Worm (Caenorhabditis elegans): ENCODE data around the gene F54E2.5.

F54E2.5 gene

DNA sequence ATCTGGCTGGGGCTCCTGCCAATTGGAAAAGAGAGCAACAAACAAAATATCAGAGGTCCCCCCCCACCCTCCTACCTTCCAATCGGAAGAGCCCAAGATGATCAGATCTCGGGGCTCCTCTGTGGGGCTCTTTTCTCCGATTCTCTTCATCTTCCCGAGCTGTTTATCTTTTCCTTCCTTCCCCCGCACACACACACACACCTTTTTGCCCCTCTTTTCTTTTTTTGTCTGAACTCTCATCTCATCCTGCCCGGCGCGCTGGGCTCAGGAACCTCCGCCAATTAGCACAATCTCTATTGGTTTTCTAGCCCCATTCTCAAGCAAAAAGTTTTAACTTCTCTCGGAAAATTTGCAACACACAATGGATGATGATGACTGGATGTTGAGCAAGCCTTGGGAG, 12.6 kb downstream of the F54E2.5 start:
- TF ChIP-seq let-526 (GFP tag; IDR thresholded peaks at IDR 0.05) (no peak), zfh-2 (GFP tag; conservative IDR thresholded peaks at IDR 0.05) (peak; percentile 57), nhr-80 (tag; optimal IDR thresholded peaks at IDR 0.05) (no peak)

DNA sequence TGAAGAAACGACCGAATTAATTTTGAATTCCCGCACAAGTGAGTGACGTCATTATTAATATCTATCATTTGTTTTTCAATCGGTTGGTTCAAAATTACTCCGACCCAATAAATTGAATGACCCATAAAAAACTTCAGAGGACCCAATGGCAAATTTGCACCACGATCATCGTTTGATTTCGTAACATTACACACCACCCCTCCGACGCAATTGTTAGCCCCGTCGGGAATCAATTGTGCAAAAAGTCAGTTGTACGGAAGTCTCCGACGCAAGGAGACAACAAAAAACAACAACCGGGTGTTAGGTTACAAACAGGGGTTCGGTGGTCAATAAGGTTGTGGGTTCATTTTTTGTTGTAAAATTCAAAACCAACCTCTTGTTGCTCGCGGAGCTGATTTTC, 13.9 kb downstream of the F54E2.5 start:
- no peak for TF ChIP-seq snpc-4 (GFP tag; optimal IDR thresholded peaks at IDR 0.05)
- TF ChIP-seq snpc-4 (tag; optimal IDR thresholded peaks at IDR 0.05), result no peak
- no peak for TF ChIP-seq ztf-18 (tag; optimal IDR thresholded peaks at IDR 0.05)
- TF ChIP-seq tlf-1 (GFP tag; optimal IDR thresholded peaks at IDR 0.05), result no peak
- TF ChIP-seq Y53F4B.3 (GFP tag; IDR thresholded peaks at IDR 0.05), result no peak
- TF ChIP-seq madf-3 (GFP tag; IDR thresholded peaks at IDR 0.05), result no peak
- no peak for TF ChIP-seq ztf-25 (GFP tag; IDR thresholded peaks at IDR 0.05)
- no peak for TF ChIP-seq sdz-38 (tag; optimal IDR thresholded peaks at IDR 0.05)
- no peak for TF ChIP-seq ama-1 (optimal IDR thresholded peaks at IDR 0.05)
- TF ChIP-seq ama-1 (GFP tag; optimal IDR thresholded peaks at IDR 0.05), result no peak
- TF ChIP-seq egrh-3 (GFP tag; IDR thresholded peaks at IDR 0.05), result no peak
- TF ChIP-seq lin-26 (GFP tag; IDR thresholded peaks at IDR 0.05), result no peak
- no peak for TF ChIP-seq Y53G8AR.9 (GFP tag; conservative IDR thresholded peaks at IDR 0.05)
- TF ChIP-seq F10E7.11 (tag; optimal IDR thresholded peaks at IDR 0.05), result no peak
- TF ChIP-seq unc-130 (GFP tag; optimal IDR thresholded peaks at IDR 0.05), result no peak

DNA sequence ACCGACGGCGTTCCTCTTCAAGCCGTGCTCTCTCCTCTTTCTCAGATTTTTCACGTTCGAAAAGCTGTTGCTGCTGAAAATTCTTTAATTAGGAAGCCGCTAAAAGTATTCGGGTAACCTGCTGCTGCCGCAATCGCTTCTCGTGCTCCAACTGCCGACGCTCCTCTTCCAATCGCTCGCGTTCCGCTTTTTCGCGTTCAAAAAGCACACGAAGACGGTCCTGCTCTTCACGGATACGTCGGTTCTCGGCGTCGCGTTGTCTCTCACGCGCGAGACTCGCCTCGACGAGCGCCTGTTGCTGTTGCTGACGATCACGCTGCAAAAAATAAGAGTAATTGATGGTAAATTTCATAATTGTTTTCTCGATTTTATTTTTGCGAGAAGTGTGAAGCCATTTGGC, 15.2 kb downstream of the F54E2.5 start:
- TF ChIP-seq zfh-2 (GFP tag; conservative IDR thresholded peaks at IDR 0.05) (peak; percentile 65; the same call in 1 of the 2 replicates), nfyb-1 (GFP tag; IDR thresholded peaks at IDR 0.05) (no peak), tlf-1 (GFP tag; optimal IDR thresholded peaks at IDR 0.05) (no peak), F57A8.1 (GFP tag; optimal IDR thresholded peaks at IDR 0.05) (no peak), cebp-2 (GFP tag; IDR thresholded peaks at IDR 0.05) (no peak), dpl-1 (GFP tag; optimal IDR thresholded peaks at IDR 0.05) (no peak), B0019.2 (GFP tag; conservative IDR thresholded peaks at IDR 0.05) (no peak), egrh-3 (GFP tag; IDR thresholded peaks at IDR 0.05) (peak; percentile 11; the same call in 1 of the 2 replicates), let-526 (GFP tag; IDR thresholded peaks at IDR 0.05) (no peak), F55B11.4 (tag; optimal IDR thresholded peaks at IDR 0.05; ENCODE audit: borderline replicate concordance, insufficient read depth) (no peak), ztf-22 (GFP tag; optimal IDR thresholded peaks at IDR 0.05) (no peak), him-1 (tag; optimal IDR thresholded peaks at IDR 0.05) (no peak), bed-1 (GFP tag; IDR thresholded peaks at IDR 0.05) (no peak), ztf-25 (GFP tag; IDR thresholded peaks at IDR 0.05) (no peak)

DNA sequence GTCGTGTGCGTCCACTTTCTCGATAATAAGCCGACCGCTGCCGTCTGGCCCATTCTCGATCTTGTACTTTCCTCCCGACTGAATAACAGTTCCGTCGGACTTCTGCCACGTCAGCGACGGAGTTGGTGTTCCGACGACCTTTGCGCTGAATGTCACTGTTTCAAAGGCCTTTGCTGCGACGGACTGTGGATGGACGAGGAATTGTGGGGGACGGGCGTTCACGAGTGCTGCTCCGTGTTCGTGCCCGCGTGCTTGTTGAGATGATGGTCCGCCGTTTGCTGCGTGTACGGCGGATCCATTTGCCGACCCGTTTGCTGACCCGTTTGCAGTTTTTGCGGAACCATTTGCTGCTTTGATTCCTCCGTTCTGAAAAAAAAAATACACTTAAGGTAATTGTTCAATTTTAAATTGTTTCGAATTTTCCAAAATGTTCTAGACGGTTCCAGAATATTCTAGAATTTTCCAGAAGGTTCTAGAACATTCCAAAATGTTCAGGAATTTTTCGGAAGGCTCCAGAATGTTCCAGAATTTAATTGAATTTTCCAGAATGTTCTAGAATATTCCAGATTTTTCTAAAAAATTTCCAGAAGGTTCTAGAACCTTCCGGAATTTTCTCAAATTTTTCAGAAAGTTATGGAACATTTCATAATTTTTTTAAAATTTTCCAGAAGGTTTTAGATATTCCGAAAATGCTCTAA, 16.5 kb downstream of the F54E2.5 start:
- TF ChIP-seq rpc-1 (optimal IDR thresholded peaks at IDR 0.05) (peak; percentile 31), rpc-1 (tag; optimal IDR thresholded peaks at IDR 0.05) (no peak), zfh-2 (GFP tag; conservative IDR thresholded peaks at IDR 0.05) (peak; percentile 60; the same call in 1 of the 2 replicates), lin-26 (GFP tag; IDR thresholded peaks at IDR 0.05) (0 out of 2 replicates have a peak, but pooled peaks have one; percentile 24), tbp1 (GFP tag; optimal IDR thresholded peaks at IDR 0.05) (no peak), hsf-1 (GFP tag; IDR thresholded peaks at IDR 0.05) (peak; percentile 93), ceh-79 (tag; optimal IDR thresholded peaks at IDR 0.05) (no peak), lsl-1 (GFP tag; optimal IDR thresholded peaks at IDR 0.05) (no peak)

DNA sequence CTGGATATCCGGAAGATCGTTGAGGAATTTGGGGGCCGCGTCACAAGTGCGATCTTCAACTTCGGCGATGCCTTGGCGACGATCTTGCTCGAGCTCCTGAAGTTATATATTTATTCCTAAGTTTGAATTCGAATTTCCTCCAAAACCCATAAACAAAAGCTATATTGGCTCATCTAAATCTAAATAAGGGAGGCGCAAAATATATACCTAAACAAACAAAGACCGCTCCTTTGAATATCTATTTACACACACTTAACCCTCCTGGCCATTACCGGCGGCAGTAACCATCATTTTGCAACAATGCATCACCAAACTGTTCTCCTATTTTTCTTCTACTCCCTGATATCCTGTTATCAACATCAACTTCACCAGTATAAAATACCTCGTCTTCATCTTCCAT, 19.9 kb downstream of the F54E2.5 start, which contains the start of gene F54E2.2:
Gene F54E2.2, plus strand, starts transcription at position 301 of the 400 bp plus-strand sequence.
- no peak for TF ChIP-seq pbrm-1 (GFP tag; IDR thresholded peaks at IDR 0.05)
- TF ChIP-seq ama-1 (optimal IDR thresholded peaks at IDR 0.05), result no peak
- no peak for TF ChIP-seq ama-1 (GFP tag; optimal IDR thresholded peaks at IDR 0.05)

Data from whole organism, young adult.